Worm (Caenorhabditis elegans) whole organism, L2 larva: Measurements from ENCODE around the gene Y75B12B.10.

Experiments
- C34F6.9 ChIP-seq: fragments of 150-350 bp; optimal IDR thresholded peaks from 2 replicates; lab custom pipeline; 2014; ENCODE audit warnings: missing biosample characterization, missing genetic modification characterization
- elt-1 ChIP-seq: fragments of 150-350 bp; optimal IDR thresholded peaks from 2 replicates; lab custom pipeline; 2014; ENCODE audit warnings: missing biosample characterization, missing genetic modification characterization
- lin-13 ChIP-seq: fragments of 150-350 bp; optimal IDR thresholded peaks from 2 replicates; lab custom pipeline; 2014; ENCODE audit warnings: missing biosample characterization, missing genetic modification reagents, missing genetic modification characterization
- lin-39 ChIP-seq: fragments of 150-350 bp; optimal IDR thresholded peaks from 2 replicates; lab custom pipeline; 2014; ENCODE audit warnings: missing biosample characterization, missing genetic modification reagents, missing genetic modification characterization
- mdl-1 ChIP-seq, 2 experiments: fragments of 150-350 bp in 1 of 2; sonication (generic microtip) in 1 of 2; optimal IDR thresholded peaks; 2 replicates each; lab custom pipeline; 2017; ENCODE audit warnings: missing biosample characterization in 2 of 2, missing genetic modification characterization in 2 of 2
- nhr-21 ChIP-seq: fragments of 150-350 bp; optimal IDR thresholded peaks from 2 replicates; lab custom pipeline; 2014; ENCODE audit warnings: missing biosample characterization, missing genetic modification characterization
- skn-1 ChIP-seq: sonication (generic microtip); optimal IDR thresholded peaks from 2 replicates; lab custom pipeline; 2017; ENCODE audit warnings: missing biosample characterization, missing genetic modification characterization
- snpc-4 ChIP-seq: fragments of 150-350 bp; optimal IDR thresholded peaks from 2 replicates; lab custom pipeline; 2014; ENCODE audit warnings: missing biosample characterization, missing genetic modification characterization
- ztf-11 ChIP-seq: sonication (generic microtip); optimal IDR thresholded peaks from 2 replicates; lab custom pipeline; 2017; ENCODE audit warnings: missing biosample characterization, missing genetic modification characterization

ce11 chrV:15181899-15182298 lies 18.0 kb upstream of the Y75B12B.10 start:
- TF ChIP-seq snpc-4 (tag; lab: Kevin White, UChicago) (no peak), skn-1 (tag; lab: Kevin White, UChicago) (no peak), C34F6.9 (tag; lab: Kevin White, UChicago) (no peak), mdl-1 (tag; optimal IDR thresholded peaks at IDR 0.05; lab: Kevin White, UChicago) (no peak), lin-39 (tag; lab: Kevin White, UChicago) (no peak), lin-13 (no peak), ztf-11 (tag; lab: Kevin White, UChicago) (no peak), elt-1 (no peak), nhr-21 (tag; lab: Kevin White, UChicago) (peak; percentile 21)
